Worm (Caenorhabditis elegans) whole organism, L4/young adult: ENCODE measurements around the gene Y47D7A.9.

Source experiments
- W03F9.2 ChIP-seq: fragments of 150-350 bp; optimal IDR thresholded peaks from 2 replicates; lab custom pipeline; 2014; ENCODE audit warnings: missing biosample characterization, missing genetic modification characterization
- dao-5 ChIP-seq: sonication (generic microtip); optimal IDR thresholded peaks from 2 replicates; lab custom pipeline; 2016; ENCODE audit warnings: missing genotype, missing genetic modification characterization, moderate library complexity, missing compliant biosample characterization
- him-1 ChIP-seq: sonication (generic microtip); optimal IDR thresholded peaks from 2 replicates; lab custom pipeline; 2016; ENCODE audit warnings: missing genotype, missing genetic modification reagents, missing genetic modification characterization, missing compliant biosample characterization

ce11 chrV:4422127-4422526, 1.6 kb downstream of the Y47D7A.9 start, which contains the start of gene skr-7:
- no peak for TF ChIP-seq dao-5 (tag; lab: Kevin White, UChicago)
- TF ChIP-seq W03F9.2 (tag; lab: Kevin White, UChicago): no peak
- TF ChIP-seq him-1: no peak
